Worm (Caenorhabditis elegans) whole organism, L4 larva: Measurements from ENCODE around the gene K11C4.1.

ENCODE experiments used
- arid-1 ChIP-seq: fragments of 200-800 bp; sonication (Bioruptor generic); conservative IDR thresholded peaks from 2 replicates; pipeline ENCODE4 v1.3.6; 2022; ENCODE audit warnings: missing genetic modification reagents, missing genetic modification characterization, missing compliant biosample characterization
- ceh-32 ChIP-seq: sonication (generic microtip); optimal IDR thresholded peaks from 2 replicates; lab custom pipeline; 2016; ENCODE audit warnings: mild to moderate bottlenecking, missing genetic modification characterization, missing compliant biosample characterization; ENCODE audit not compliant: poor library complexity
- ceh-62 ChIP-seq: sonication (generic microtip); optimal IDR thresholded peaks from 2 replicates; lab custom pipeline; 2017; ENCODE audit warnings: missing biosample characterization, missing genetic modification characterization
- hlh-11 ChIP-seq: fragments of 200-800 bp; sonication (Bioruptor generic); optimal IDR thresholded peaks from 2 replicates; lab custom pipeline; 2018; ENCODE audit warnings: mild to moderate bottlenecking, missing genetic modification characterization, missing compliant biosample characterization
- lsy-2 ChIP-seq, 2 experiments: fragments of 150-350 bp in 1 of 2; sonication (generic microtip) in 1 of 2; optimal IDR thresholded peaks; 2 replicates each; lab custom pipeline; 2014 to 2017; ENCODE audit warnings: missing biosample characterization in 2 of 2, missing genetic modification characterization in 2 of 2
- pha-4 ChIP-seq, 2 experiments: fragments of 150-350 bp in 1 of 2; fragments of 200-800 bp in 1 of 2; sonication (Bioruptor generic) in 1 of 2; IDR thresholded peaks in 1 of 2; optimal IDR thresholded peaks in 1 of 2; 2 replicates each; pipeline versions ENCODE4 v1.3.6 to Lab custom; 2014 to 2022; ENCODE audit warnings: missing genetic modification characterization in 2 of 2, missing genetic modification reagents in 2 of 2, missing biosample characterization in 1 of 2, missing compliant biosample characterization in 1 of 2
- skn-1 ChIP-seq: fragments of 150-350 bp; optimal IDR thresholded peaks from 2 replicates; lab custom pipeline; 2014; ENCODE audit warnings: missing biosample characterization, missing genetic modification characterization
- unc-39 ChIP-seq: sonication (generic microtip); optimal IDR thresholded peaks from 2 replicates; lab custom pipeline; 2017; ENCODE audit warnings: missing biosample characterization, missing genetic modification characterization
- ztf-11 ChIP-seq: fragments of 150-350 bp; optimal IDR thresholded peaks from 2 replicates; lab custom pipeline; 2014; ENCODE audit warnings: missing biosample characterization, missing genetic modification characterization

DNA sequence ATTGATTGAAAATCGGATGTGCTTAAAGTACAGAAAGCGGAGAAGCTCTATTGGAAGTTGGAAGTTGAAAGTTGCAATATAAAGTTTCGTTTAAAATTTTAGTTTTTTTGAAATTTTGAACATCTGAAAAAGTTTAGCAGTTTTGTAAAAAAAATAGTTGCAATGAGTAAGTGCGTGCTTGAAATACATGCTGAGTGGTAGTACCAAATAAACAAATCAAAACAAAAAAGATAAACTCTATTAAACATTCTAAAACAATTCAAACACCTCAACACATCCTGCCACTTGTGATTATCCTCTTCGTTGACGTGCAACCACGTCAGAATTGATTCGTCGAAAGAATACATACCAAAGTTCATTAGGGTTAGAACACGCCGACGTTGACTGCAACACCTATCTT lies 22.5 kb downstream of the K11C4.1 start:
- TF ChIP-seq ceh-32 (tag; lab: Kevin White, UChicago) (no peak), lsy-2 (tag; optimal IDR thresholded peaks at IDR 0.05; lab: Kevin White, UChicago) (no peak), hlh-11 (tag; lab: Kevin White, UChicago) (no peak), pha-4 (GFP tag; IDR thresholded peaks at IDR 0.05; lab: Robert Waterston, UW) (no peak), pha-4 (tag; optimal IDR thresholded peaks at IDR 0.05; lab: Kevin White, UChicago) (no peak), unc-39 (tag; lab: Kevin White, UChicago) (no peak), arid-1 (GFP tag; lab: Robert Waterston, UW) (no peak), ceh-62 (tag; lab: Kevin White, UChicago) (no peak), skn-1 (tag; lab: Kevin White, UChicago) (no peak), ztf-11 (tag; lab: Kevin White, UChicago) (no peak)
